Worm (Caenorhabditis elegans) whole organism, L2 larva: Measurements from ENCODE around the gene srh-116.

ENCODE experiments used
- C34F6.9 ChIP-seq: fragments of 150-350 bp; optimal IDR thresholded peaks from 2 replicates; lab custom pipeline; 2014; ENCODE audit warnings: missing biosample characterization, missing genetic modification characterization
- F13H6.1 ChIP-seq: sonication (generic microtip); optimal IDR thresholded peaks from 2 replicates; lab custom pipeline; 2016; ENCODE audit warnings: missing genetic modification characterization, missing compliant biosample characterization
- R02D3.7 ChIP-seq: fragments of 150-350 bp; optimal IDR thresholded peaks from 2 replicates; lab custom pipeline; 2014; ENCODE audit warnings: missing biosample characterization, missing genetic modification characterization
- blmp-1 ChIP-seq: sonication (generic microtip); optimal IDR thresholded peaks from 2 replicates; lab custom pipeline; 2017; ENCODE audit warnings: missing genetic modification characterization, mild to moderate bottlenecking, missing compliant biosample characterization, antibody characterized with exemption, moderate library complexity; ENCODE audit not compliant: insufficient read depth
- ceh-82 ChIP-seq: fragments of 150-350 bp; optimal IDR thresholded peaks from 2 replicates; lab custom pipeline; 2014; ENCODE audit warnings: missing biosample characterization, missing genetic modification characterization
- crh-2 ChIP-seq: sonication (generic microtip); optimal IDR thresholded peaks from 2 replicates; lab custom pipeline; 2017; ENCODE audit warnings: missing biosample characterization, missing genetic modification characterization
- egl-27 ChIP-seq: sonication (generic microtip); optimal IDR thresholded peaks from 3 replicates; lab custom pipeline; 2017; ENCODE audit warnings: missing biosample characterization, missing genetic modification reagents, missing genetic modification characterization
- elt-1 ChIP-seq: fragments of 150-350 bp; optimal IDR thresholded peaks from 2 replicates; lab custom pipeline; 2014; ENCODE audit warnings: missing biosample characterization, missing genetic modification characterization
- elt-3 ChIP-seq: sonication (generic microtip); optimal IDR thresholded peaks from 2 replicates; lab custom pipeline; 2017; ENCODE audit warnings: missing biosample characterization, missing genetic modification characterization
- gmeb-1 ChIP-seq: fragments of 150-350 bp; optimal IDR thresholded peaks from 2 replicates; lab custom pipeline; 2014; ENCODE audit warnings: missing biosample characterization, missing genetic modification characterization
- lin-11 ChIP-seq: fragments of 150-350 bp; sonication (generic microtip); optimal IDR thresholded peaks from 2 replicates; lab custom pipeline; 2014; ENCODE audit warnings: missing biosample characterization, missing genetic modification characterization, inconsistent platforms, mixed read lengths
- lin-39 ChIP-seq: fragments of 150-350 bp; optimal IDR thresholded peaks from 2 replicates; lab custom pipeline; 2014; ENCODE audit warnings: missing biosample characterization, missing genetic modification reagents, missing genetic modification characterization
- mbf-1 ChIP-seq: sonication (generic microtip); optimal IDR thresholded peaks from 2 replicates; lab custom pipeline; 2017; ENCODE audit warnings: missing biosample characterization, missing genetic modification characterization
- nhr-10 ChIP-seq: sonication (generic microtip); optimal IDR thresholded peaks from 2 replicates; lab custom pipeline; 2017; ENCODE audit warnings: missing biosample characterization, missing genetic modification characterization
- nhr-23 ChIP-seq: fragments of 150-350 bp; optimal IDR thresholded peaks from 2 replicates; lab custom pipeline; 2014; ENCODE audit warnings: missing biosample characterization, missing genetic modification reagents, missing genetic modification characterization
- nhr-25 ChIP-seq: fragments of 150-350 bp; sonication (generic microtip); optimal IDR thresholded peaks from 3 replicates; lab custom pipeline; 2014; ENCODE audit warnings: missing biosample characterization, missing genetic modification characterization
- nhr-6 ChIP-seq: fragments of 150-350 bp; optimal IDR thresholded peaks from 2 replicates; lab custom pipeline; 2014; ENCODE audit warnings: missing biosample characterization, missing genetic modification characterization
- nhr-77 ChIP-seq: fragments of 150-350 bp; optimal IDR thresholded peaks from 2 replicates; lab custom pipeline; 2014; ENCODE audit warnings: missing biosample characterization, missing genetic modification characterization
- peb-1 ChIP-seq: fragments of 150-350 bp; optimal IDR thresholded peaks from 2 replicates; lab custom pipeline; 2014; ENCODE audit warnings: missing biosample characterization, missing genetic modification characterization
- skn-1 ChIP-seq: sonication (generic microtip); optimal IDR thresholded peaks from 2 replicates; lab custom pipeline; 2017; ENCODE audit warnings: missing biosample characterization, missing genetic modification characterization
- sma-9 ChIP-seq, 2 experiments: fragments of 150-350 bp in 1 of 2; sonication (generic microtip) in 1 of 2; optimal IDR thresholded peaks; 2 replicates each; lab custom pipeline; 2014 to 2016; ENCODE audit warnings: missing genetic modification characterization in 2 of 2, mild to moderate bottlenecking in 1 of 2, missing biosample characterization in 1 of 2, missing compliant biosample characterization in 1 of 2, missing genetic modification reagents in 1 of 2, moderate library complexity in 1 of 2
- unc-39 ChIP-seq: fragments of 150-350 bp; optimal IDR thresholded peaks from 2 replicates; lab custom pipeline; 2014; ENCODE audit warnings: missing biosample characterization, missing genetic modification characterization
- unc-55 ChIP-seq: fragments of 150-350 bp; sonication (generic microtip); optimal IDR thresholded peaks from 3 replicates; lab custom pipeline; 2014; ENCODE audit warnings: missing biosample characterization, missing genetic modification reagents, missing genetic modification characterization
- unc-62 ChIP-seq: fragments of 150-350 bp; optimal IDR thresholded peaks from 2 replicates; lab custom pipeline; 2014; ENCODE audit warnings: missing biosample characterization, missing genetic modification reagents, missing genetic modification characterization
- zag-1 ChIP-seq: fragments of 150-350 bp; optimal IDR thresholded peaks from 2 replicates; lab custom pipeline; 2014; ENCODE audit warnings: missing biosample characterization, missing genetic modification characterization
- ztf-11 ChIP-seq: sonication (generic microtip); optimal IDR thresholded peaks from 2 replicates; lab custom pipeline; 2017; ENCODE audit warnings: missing biosample characterization, missing genetic modification characterization

Gene srh-116

ce11 chrV:17212743-17213142 lies 42.2 kb downstream of the srh-116 start, which contains the start of gene srh-113:
Gene srh-113, plus strand, starts transcription at chrV:17213043.
- TF ChIP-seq nhr-77 (tag; lab: Kevin White, UChicago) (no peak), skn-1 (tag; lab: Kevin White, UChicago) (no peak), unc-39 (no peak), unc-62 (GFP tag; lab: Kevin White, UChicago) (no peak), gmeb-1 (tag; lab: Kevin White, UChicago) (no peak), nhr-23 (tag; lab: Kevin White, UChicago) (no peak), unc-55 (no peak), zag-1 (tag; lab: Kevin White, UChicago) (no peak), C34F6.9 (tag; lab: Kevin White, UChicago) (no peak)

- TF ChIP-seq skn-1 (tag; lab: Kevin White, UChicago) (no peak), elt-3 (tag; lab: Kevin White, UChicago) (no peak), F13H6.1 (tag; lab: Kevin White, UChicago) (no peak), elt-1 (tag; lab: Kevin White, UChicago) (no peak), peb-1 (tag; lab: Kevin White, UChicago) (no peak), nhr-25 (tag; lab: Kevin White, UChicago) (no peak), blmp-1 (tag; lab: Kevin White, UChicago) (no peak), nhr-6 (no peak), egl-27 (no peak), ceh-82 (tag; lab: Kevin White, UChicago) (no peak), C34F6.9 (tag; lab: Kevin White, UChicago) (no peak), lin-11 (tag; lab: Kevin White, UChicago) (no peak), nhr-77 (tag; lab: Kevin White, UChicago) (no peak), crh-2 (tag; lab: Kevin White, UChicago) (no peak), lin-39 (tag; lab: Kevin White, UChicago) (no peak)
Measured at ce11 chrV:17211989-17212731, 42.8 kb downstream of the srh-116 start, which contains the start of gene srh-236. Gene srh-236, minus strand, starts transcription at chrV:17212039.

ce11 chrV:17208045-17208444 lies 46.9 kb downstream of the srh-116 start, which contains the start of gene Y68A4A.13:
Gene Y68A4A.13, minus strand, starts transcription at chrV:17208145.
- no peak for TF ChIP-seq ztf-11

ce11 chrV:17206469-17206868 lies 48.5 kb downstream of the srh-116 start:
- TF ChIP-seq peb-1 (tag; lab: Kevin White, UChicago) (no peak), unc-39 (no peak), mbf-1 (tag; lab: Kevin White, UChicago) (no peak), elt-1 (tag; lab: Kevin White, UChicago) (no peak), nhr-25 (tag; lab: Kevin White, UChicago) (no peak), nhr-6 (no peak), nhr-10 (tag; lab: Kevin White, UChicago) (no peak), lin-39 (tag; lab: Kevin White, UChicago) (no peak), sma-9 (GFP tag; optimal IDR thresholded peaks at IDR 0.05; lab: Kevin White, UChicago) (no peak), sma-9 (tag; optimal IDR thresholded peaks at IDR 0.05; lab: Kevin White, UChicago) (no peak), ceh-82 (tag; lab: Kevin White, UChicago) (no peak), nhr-77 (tag; lab: Kevin White, UChicago) (no peak), R02D3.7 (no peak), lin-11 (tag; lab: Kevin White, UChicago) (no peak)
